Fruit fly (Drosophila melanogaster): ENCODE results near the gene CG33116.

The CG33116 gene

dm6 chr2L:19533247-19533646 lies at the start of gene CG33116 (continued):
- TF ChIP-seq Met (GFP tag; optimal IDR thresholded peaks at IDR 0.05) = peak; percentile 88
- TF ChIP-seq Blimp-1 (GFP tag; optimal IDR thresholded peaks at IDR 0.05) = peak; percentile 39
- peak; percentile 61 for TF ChIP-seq Sox15 (GFP tag; optimal IDR thresholded peaks at IDR 0.05)
- TF ChIP-seq Hr4 (GFP tag; optimal IDR thresholded peaks at IDR 0.05) = peak; percentile 92
- peak; percentile 69 for TF ChIP-seq CG11294 (GFP tag; IDR thresholded peaks at IDR 0.05)
- peak; percentile 72 for TF ChIP-seq CG11762 (GFP tag; optimal IDR thresholded peaks at IDR 0.05; ENCODE audit: insufficient read depth)
- TF ChIP-seq CG31627 (GFP tag; optimal IDR thresholded peaks at IDR 0.05) = peak; percentile 87
- peak; percentile 51 for TF ChIP-seq CG9139 (GFP tag; optimal IDR thresholded peaks at IDR 0.05)

dm6 chr2L:19484539-19484938 lies 48.7 kb upstream of the CG33116 start, which contains the start of the genes CG10195 and CG13084:
Gene CG10195, minus strand, starts transcription at chr2L:19484705.
Gene CG13084, plus strand, starts transcription at chr2L:19484930.
- no peak for TF ChIP-seq fd85E (GFP tag; optimal IDR thresholded peaks at IDR 0.05)
- no peak for TF ChIP-seq Eip78C (GFP tag)
- TF ChIP-seq CG8632 (GFP tag; optimal IDR thresholded peaks at IDR 0.05) = no peak
- no peak for TF ChIP-seq Gug (GFP tag; IDR thresholded peaks at IDR 0.05)
- TF ChIP-seq CG11902 (GFP tag; optimal IDR thresholded peaks at IDR 0.05) = no peak
- no peak for TF ChIP-seq CG6854 (GFP tag; optimal IDR thresholded peaks at IDR 0.05)
- TF ChIP-seq CG34406 (GFP tag; optimal IDR thresholded peaks at IDR 0.05) = no peak
- no peak for TF ChIP-seq ss (GFP tag; optimal IDR thresholded peaks at IDR 0.05)
- TF ChIP-seq OdsH (GFP tag; optimal IDR thresholded peaks at IDR 0.05) = no peak
- TF ChIP-seq svp (GFP tag) = no peak
- TF ChIP-seq vri (GFP tag; optimal IDR thresholded peaks at IDR 0.05) = no peak
- TF ChIP-seq CG9139 (GFP tag; optimal IDR thresholded peaks at IDR 0.05) = no peak
- TF ChIP-seq CG6792 (GFP tag; optimal IDR thresholded peaks at IDR 0.05) = no peak
- TF ChIP-seq CG32006 (GFP tag; optimal IDR thresholded peaks at IDR 0.05) = no peak
- TF ChIP-seq Smox (GFP tag; optimal IDR thresholded peaks at IDR 0.05) = no peak
- TF ChIP-seq Hr4 (GFP tag; optimal IDR thresholded peaks at IDR 0.05) = no peak
- no peak for TF ChIP-seq Blimp-1 (GFP tag; optimal IDR thresholded peaks at IDR 0.05)
- no peak for TF ChIP-seq CG11294 (GFP tag; IDR thresholded peaks at IDR 0.05)
- TF ChIP-seq Hr38 (GFP tag; optimal IDR thresholded peaks at IDR 0.05) = no peak
- TF ChIP-seq CG16779 (tag; optimal IDR thresholded peaks at IDR 0.05) = no peak

- no peak for TF ChIP-seq CG16779 (tag; optimal IDR thresholded peaks at IDR 0.05)
- no peak for TF ChIP-seq dac (GFP tag; optimal IDR thresholded peaks at IDR 0.05)
- no peak for TF ChIP-seq Ets21C (GFP tag; optimal IDR thresholded peaks at IDR 0.05)
- TF ChIP-seq cyc (GFP tag; optimal IDR thresholded peaks at IDR 0.05) = no peak
- TF ChIP-seq CG32006 (GFP tag; optimal IDR thresholded peaks at IDR 0.05) = no peak
- TF ChIP-seq ss (GFP tag; optimal IDR thresholded peaks at IDR 0.05) = no peak
- no peak for TF ChIP-seq CG10669 (GFP tag; optimal IDR thresholded peaks at IDR 0.05)
- no peak for TF ChIP-seq svp (GFP tag)
- TF ChIP-seq dsx (GFP tag; optimal IDR thresholded peaks at IDR 0.05; ENCODE audit: poor library complexity, severe bottlenecking) = no peak
- TF ChIP-seq Ets96B (tag; optimal IDR thresholded peaks at IDR 0.05) = no peak
- TF ChIP-seq Gug (GFP tag; IDR thresholded peaks at IDR 0.05) = no peak
- no peak for TF ChIP-seq Hr4 (GFP tag; optimal IDR thresholded peaks at IDR 0.05)
- TF ChIP-seq CG11294 (GFP tag; IDR thresholded peaks at IDR 0.05) = no peak
- TF ChIP-seq CG34406 (GFP tag; optimal IDR thresholded peaks at IDR 0.05) = no peak
- no peak for TF ChIP-seq Blimp-1 (GFP tag; optimal IDR thresholded peaks at IDR 0.05)
These were observed 46.1 kb upstream of the CG33116 start, which contains the start of gene CG13083 for dm6 chr2L:19487190-19487589. Gene CG13083, plus strand, starts transcription at chr2L:19487490.

- TF ChIP-seq vri (GFP tag; optimal IDR thresholded peaks at IDR 0.05) = no peak
- TF ChIP-seq CG8632 (GFP tag; optimal IDR thresholded peaks at IDR 0.05) = peak; percentile 59
- no peak for TF ChIP-seq CG10669 (GFP tag; optimal IDR thresholded peaks at IDR 0.05)
- no peak for TF ChIP-seq Eip78C (GFP tag)
- peak; percentile 25; the same call in 1 of the 2 replicates for TF ChIP-seq CG11294 (GFP tag; IDR thresholded peaks at IDR 0.05)
- no peak for TF ChIP-seq ss (GFP tag; optimal IDR thresholded peaks at IDR 0.05)
- no peak for TF ChIP-seq CG32006 (GFP tag; optimal IDR thresholded peaks at IDR 0.05)
- TF ChIP-seq CG8119 (GFP tag; IDR thresholded peaks at IDR 0.05) = peak; percentile 60; the same call in 2 of the 3 replicates
- TF ChIP-seq CG3032 (tag; optimal IDR thresholded peaks at IDR 0.05) = no peak
- no peak for TF ChIP-seq OdsH (GFP tag; optimal IDR thresholded peaks at IDR 0.05)
- TF ChIP-seq CG3919 (GFP tag; optimal IDR thresholded peaks at IDR 0.05) = no peak
- TF ChIP-seq Lpt (GFP tag; optimal IDR thresholded peaks at IDR 0.05) = no peak
- no peak for TF ChIP-seq Blimp-1 (GFP tag; optimal IDR thresholded peaks at IDR 0.05)
- TF ChIP-seq CG31627 (GFP tag; optimal IDR thresholded peaks at IDR 0.05) = peak; percentile 49
- no peak for TF ChIP-seq acj6 (GFP tag; optimal IDR thresholded peaks at IDR 0.05)
- peak; percentile 78 for TF ChIP-seq esn (GFP tag; optimal IDR thresholded peaks at IDR 0.05)
- no peak for TF ChIP-seq CG4318 (GFP tag; optimal IDR thresholded peaks at IDR 0.05)
- TF ChIP-seq pdm3 (GFP tag; optimal IDR thresholded peaks at IDR 0.05) = no peak
- TF ChIP-seq Gug (GFP tag; IDR thresholded peaks at IDR 0.05) = no peak
- peak; percentile 86 for TF ChIP-seq svp (GFP tag)
- TF ChIP-seq CG6854 (GFP tag; optimal IDR thresholded peaks at IDR 0.05) = peak; percentile 9
- TF ChIP-seq CG6276 (GFP tag; optimal IDR thresholded peaks at IDR 0.05) = no peak
- TF ChIP-seq Eip93F (GFP tag; optimal IDR thresholded peaks at IDR 0.05) = peak; percentile 1
- no peak for TF ChIP-seq Eip75B (GFP tag; optimal IDR thresholded peaks at IDR 0.05)
- TF ChIP-seq CG1621 (tag; optimal IDR thresholded peaks at IDR 0.05) = no peak
- TF ChIP-seq CG34406 (GFP tag; optimal IDR thresholded peaks at IDR 0.05) = peak; percentile 57
- TF ChIP-seq dac (GFP tag; optimal IDR thresholded peaks at IDR 0.05) = no peak
- peak; percentile 8 for TF ChIP-seq CG11902 (GFP tag; optimal IDR thresholded peaks at IDR 0.05)
- TF ChIP-seq Sox15 (GFP tag; optimal IDR thresholded peaks at IDR 0.05) = peak; percentile 11
- no peak for TF ChIP-seq Met (GFP tag; optimal IDR thresholded peaks at IDR 0.05)
These were observed 43.2 kb upstream of the CG33116 start, which contains the start of the genes CG10194 and CG18094 for dm6 chr2L:19489997-19490461. Gene CG10194, minus strand, starts transcription at chr2L:19490104. Gene CG18094, plus strand, starts transcription at chr2L:19490262.
